Worm (Caenorhabditis elegans) whole organism, late embryonic: Measurements from ENCODE around the gene Y39G8B.5.

Experiments
- T23F11.4 ChIP-seq: fragments of 200-800 bp; sonication (Bioruptor generic); optimal IDR thresholded peaks from 2 replicates; lab custom pipeline; 2018; ENCODE audit warnings: mild to moderate bottlenecking, missing genetic modification characterization, missing compliant biosample characterization
- elt-2 ChIP-seq: sonication (generic microtip); optimal IDR thresholded peaks from 2 replicates; lab custom pipeline; 2016; ENCODE audit warnings: missing genetic modification reagents, missing genetic modification characterization, missing compliant biosample characterization
- fkh-10 ChIP-seq: fragments of 150-350 bp; optimal IDR thresholded peaks from 2 replicates; lab custom pipeline; 2014; ENCODE audit warnings: missing biosample characterization, missing genetic modification reagents, missing genetic modification characterization
- hlh-30 ChIP-seq: sonication (generic microtip); optimal IDR thresholded peaks from 2 replicates; lab custom pipeline; 2017; ENCODE audit warnings: antibody characterized with exemption, missing genetic modification characterization, missing compliant biosample characterization; ENCODE audit not compliant: insufficient read depth
- madf-2 ChIP-seq: sonication (generic microtip); optimal IDR thresholded peaks from 2 replicates; lab custom pipeline; 2017; ENCODE audit warnings: missing genetic modification characterization, missing compliant biosample characterization
- pha-4 ChIP-seq: fragments of 150-350 bp; optimal IDR thresholded peaks from 2 replicates; lab custom pipeline; 2018; ENCODE audit warnings: missing biosample characterization, missing genetic modification reagents, missing genetic modification characterization
- pqm-1 ChIP-seq: sonication (generic microtip); optimal IDR thresholded peaks from 2 replicates; lab custom pipeline; 2016; ENCODE audit warnings: missing genetic modification characterization, missing compliant biosample characterization
- ztf-16 ChIP-seq: sonication (generic microtip); optimal IDR thresholded peaks from 2 replicates; lab custom pipeline; 2017; ENCODE audit warnings: missing genetic modification characterization, missing compliant biosample characterization

- no peak for TF ChIP-seq pqm-1 (tag; lab: Kevin White, UChicago)
- TF ChIP-seq madf-2 (tag; lab: Kevin White, UChicago): no peak
- TF ChIP-seq ztf-16 (tag; lab: Kevin White, UChicago): no peak
- no peak for TF ChIP-seq hlh-30
- TF ChIP-seq pha-4 (tag; lab: Kevin White, UChicago): no peak
- TF ChIP-seq fkh-10: no peak
- no peak for TF ChIP-seq elt-2 (tag; lab: Kevin White, UChicago)
- no peak for TF ChIP-seq T23F11.4 (GFP tag; lab: Kevin White, UChicago)
Observed at ce11 chrII:14004770-14005169, 13.1 kb upstream of the Y39G8B.5 start.
